Worm (Caenorhabditis elegans) whole organism, L4 larva: ENCODE data around the gene nlr-1.
A peak's percentile ranks its signal among the peaks of the same experiment; 100 is the strongest.
"Not testable (repeated sequence)": the region's sequence is repeated elsewhere in the genome, so short reads cannot be mapped to it uniquely, and the experiment has no call there.

Experiments used
- D1046.2 ChIP-seq: fragments of 200-800 bp; sonication (Bioruptor generic); IDR thresholded peaks from 2 replicates; pipeline ENCODE4 v1.3.6; 2022; ENCODE audit warnings: missing genetic modification characterization, missing compliant biosample characterization
- F10B5.3 ChIP-seq: sonication (generic microtip); optimal IDR thresholded peaks from 2 replicates; lab custom pipeline; 2016; ENCODE audit warnings: mild to moderate bottlenecking, missing genetic modification characterization, missing compliant biosample characterization
- F37D6.2 ChIP-seq: sonication (generic microtip); optimal IDR thresholded peaks from 2 replicates; lab custom pipeline; 2016; ENCODE audit warnings: mild to moderate bottlenecking, missing genetic modification characterization, missing compliant biosample characterization
- F49E8.2 ChIP-seq: sonication (generic microtip); optimal IDR thresholded peaks from 2 replicates; lab custom pipeline; 2016; ENCODE audit warnings: missing compliant biosample characterization, mild to moderate bottlenecking, missing genetic modification characterization, borderline replicate concordance
- Y75B8A.6 ChIP-seq: fragments of 200-800 bp; sonication (Bioruptor generic); IDR thresholded peaks from 2 replicates; pipeline ENCODE4 v1.3.6; 2022; ENCODE audit warnings: missing genetic modification reagents, missing genetic modification characterization, missing compliant biosample characterization
- ama-1 ChIP-seq: fragments of 150-350 bp; optimal IDR thresholded peaks from 2 replicates; lab custom pipeline; 2014; ENCODE audit warnings: inconsistent platforms, mixed read lengths
- arid-1 ChIP-seq: fragments of 200-800 bp; sonication (Bioruptor generic); conservative IDR thresholded peaks from 2 replicates; pipeline ENCODE4 v1.3.6; 2022; ENCODE audit warnings: missing genetic modification reagents, missing genetic modification characterization, missing compliant biosample characterization
- ces-1 ChIP-seq: fragments of 150-350 bp; sonication (generic microtip); optimal IDR thresholded peaks from 4 replicates; lab custom pipeline; 2014; ENCODE audit warnings: missing biosample characterization, missing genetic modification reagents, missing genetic modification characterization
- daf-12 ChIP-seq: fragments of 150-350 bp; optimal IDR thresholded peaks from 2 replicates; lab custom pipeline; 2014; ENCODE audit warnings: missing biosample characterization, missing genetic modification reagents, missing genetic modification characterization
- daf-16 ChIP-seq, 3 experiments: sonication (generic microtip); optimal IDR thresholded peaks; 2 replicates each; lab custom pipeline; 2016 to 2017; ENCODE audit warnings: missing genetic modification characterization in 3 of 3, missing genetic modification reagents in 3 of 3, mild to moderate bottlenecking in 2 of 3, missing compliant biosample characterization in 2 of 3, missing biosample characterization in 1 of 3, moderate library complexity in 1 of 3
- daf-8 ChIP-seq: fragments of 200-800 bp; sonication (Bioruptor generic); IDR thresholded peaks from 2 replicates; pipeline ENCODE4 v1.3.6; 2022; ENCODE audit warnings: missing genetic modification characterization, missing compliant biosample characterization
- dmd-9 ChIP-seq: fragments of 200-800 bp; sonication (Bioruptor generic); IDR thresholded peaks from 2 replicates; pipeline ENCODE4 v1.3.6; 2022; ENCODE audit warnings: missing genetic modification reagents, missing genetic modification characterization, missing compliant biosample characterization
- dpl-1 ChIP-seq: fragments of 150-350 bp; optimal IDR thresholded peaks from 2 replicates; lab custom pipeline; 2014; ENCODE audit warnings: missing biosample characterization, missing genetic modification reagents, missing genetic modification characterization
- duxl-1 ChIP-seq: sonication (generic microtip); optimal IDR thresholded peaks from 2 replicates; lab custom pipeline; 2016; ENCODE audit warnings: mild to moderate bottlenecking, missing genetic modification characterization, moderate library complexity, missing compliant biosample characterization; ENCODE audit not compliant: poor library complexity
- egl-27 ChIP-seq: sonication (generic microtip); optimal IDR thresholded peaks from 3 replicates; lab custom pipeline; 2017; ENCODE audit warnings: missing biosample characterization, missing genetic modification reagents, missing genetic modification characterization
- fkh-10 ChIP-seq: fragments of 150-350 bp; optimal IDR thresholded peaks from 2 replicates; lab custom pipeline; 2014; ENCODE audit warnings: missing biosample characterization, missing genetic modification reagents, missing genetic modification characterization
- hif-1 ChIP-seq, 2 experiments: sonication (generic microtip); optimal IDR thresholded peaks; 2 replicates each; lab custom pipeline; 2016 to 2017; ENCODE audit warnings: missing compliant biosample characterization in 2 of 2, missing genetic modification characterization in 2 of 2, missing genetic modification reagents in 2 of 2, missing genotype in 2 of 2, mild to moderate bottlenecking in 1 of 2
- hlh-30 ChIP-seq: sonication (generic microtip); optimal IDR thresholded peaks from 2 replicates; lab custom pipeline; 2017; ENCODE audit warnings: antibody characterized with exemption, mild to moderate bottlenecking, missing genetic modification characterization, missing compliant biosample characterization; ENCODE audit not compliant: insufficient read depth
- jun-1 ChIP-seq: fragments of 150-350 bp; optimal IDR thresholded peaks from 2 replicates; lab custom pipeline; 2014; ENCODE audit warnings: missing biosample characterization, missing genetic modification reagents, missing genetic modification characterization
- lim-7 ChIP-seq: fragments of 200-800 bp; sonication (Bioruptor generic); IDR thresholded peaks from 2 replicates; pipeline ENCODE4 v1.3.6; 2022; ENCODE audit warnings: missing genetic modification characterization, missing compliant biosample characterization
- lsy-2 ChIP-seq, 2 experiments: fragments of 150-350 bp in 1 of 2; sonication (generic microtip) in 1 of 2; optimal IDR thresholded peaks; 2 replicates each; lab custom pipeline; 2014 to 2017; ENCODE audit warnings: missing biosample characterization in 2 of 2, missing genetic modification characterization in 2 of 2
- madf-5 ChIP-seq, 2 experiments: fragments of 200-800 bp; sonication (Bioruptor generic); IDR thresholded peaks; 2 replicates each; pipeline ENCODE4 v1.3.6; 2022; ENCODE audit warnings: missing compliant biosample characterization in 2 of 2, missing genetic modification characterization in 2 of 2
- mdt-29 ChIP-seq: fragments of 200-800 bp; sonication (Bioruptor generic); IDR thresholded peaks from 2 replicates; pipeline ENCODE4 v1.3.6; 2022; ENCODE audit warnings: missing genetic modification reagents, missing genetic modification characterization, missing compliant biosample characterization
- mes-2 ChIP-seq: sonication (generic microtip); optimal IDR thresholded peaks from 2 replicates; lab custom pipeline; 2016; ENCODE audit warnings: missing genotype, mild to moderate bottlenecking, missing genetic modification characterization, missing compliant biosample characterization; ENCODE audit not compliant: poor library complexity, severe bottlenecking
- mxl-2 ChIP-seq: fragments of 200-800 bp; sonication (Bioruptor generic); conservative IDR thresholded peaks from 2 replicates; pipeline ENCODE4 v1.3.6; 2022; ENCODE audit warnings: missing genetic modification reagents, missing genetic modification characterization, missing compliant biosample characterization
- nhr-10 ChIP-seq: fragments of 150-350 bp; optimal IDR thresholded peaks from 2 replicates; lab custom pipeline; 2014; ENCODE audit warnings: missing biosample characterization, missing genetic modification characterization
- nhr-102 ChIP-seq: sonication (generic microtip); optimal IDR thresholded peaks from 2 replicates; lab custom pipeline; 2016; ENCODE audit warnings: mild to moderate bottlenecking, missing genetic modification characterization, moderate library complexity, missing compliant biosample characterization
- nhr-11 ChIP-seq: fragments of 150-350 bp; optimal IDR thresholded peaks from 2 replicates; lab custom pipeline; 2014; ENCODE audit warnings: missing biosample characterization, missing genetic modification characterization
- nhr-111 ChIP-seq: fragments of 200-800 bp; sonication (Bioruptor generic); optimal IDR thresholded peaks from 2 replicates; lab custom pipeline; 2018; ENCODE audit warnings: mild to moderate bottlenecking, missing genetic modification characterization, missing compliant biosample characterization
- nhr-25 ChIP-seq: sonication (generic microtip); optimal IDR thresholded peaks from 2 replicates; lab custom pipeline; 2017; ENCODE audit warnings: missing genetic modification characterization, mild to moderate bottlenecking, missing compliant biosample characterization, antibody characterized with exemption, moderate library complexity, borderline replicate concordance; ENCODE audit not compliant: insufficient read depth
- nhr-28 ChIP-seq: fragments of 150-350 bp; optimal IDR thresholded peaks from 2 replicates; lab custom pipeline; 2014; ENCODE audit warnings: missing biosample characterization, missing genetic modification characterization
- set-16 ChIP-seq: fragments of 200-800 bp; sonication (Bioruptor generic); IDR thresholded peaks from 2 replicates; pipeline ENCODE4 v1.3.6; 2022; ENCODE audit warnings: missing genetic modification reagents, missing genetic modification characterization, missing compliant biosample characterization
- snpc-4 ChIP-seq: fragments of 150-350 bp; optimal IDR thresholded peaks from 2 replicates; lab custom pipeline; 2014; ENCODE audit warnings: missing biosample characterization, missing genetic modification characterization
- unc-130 ChIP-seq: sonication (generic microtip); optimal IDR thresholded peaks from 2 replicates; lab custom pipeline; 2016; ENCODE audit warnings: missing genetic modification reagents, missing genetic modification characterization, missing compliant biosample characterization
- unc-62 ChIP-seq, 3 experiments: fragments of 150-350 bp in 1 of 3; sonication (generic microtip); optimal IDR thresholded peaks in 2 of 3; peaks in 1 of 3; 1 replicate in 1 of 3; 2 replicates in 2 of 3; lab custom pipeline; 2014 to 2017; ENCODE audit warnings: missing biosample characterization in 3 of 3, missing genetic modification characterization in 3 of 3, missing genetic modification reagents in 3 of 3, missing genotype in 1 of 3
- zag-1 ChIP-seq: fragments of 150-350 bp; optimal IDR thresholded peaks from 2 replicates; lab custom pipeline; 2014; ENCODE audit warnings: missing biosample characterization, missing genetic modification characterization
- zfp-3 ChIP-seq: fragments of 200-800 bp; sonication (Bioruptor generic); conservative IDR thresholded peaks from 2 replicates; pipeline ENCODE4 v1.3.6; 2022; ENCODE audit warnings: missing genetic modification reagents, missing genetic modification characterization, missing compliant biosample characterization
- ztf-11 ChIP-seq: fragments of 150-350 bp; optimal IDR thresholded peaks from 2 replicates; lab custom pipeline; 2014; ENCODE audit warnings: missing biosample characterization, missing genetic modification characterization
- ztf-7 ChIP-seq: fragments of 150-350 bp; optimal IDR thresholded peaks from 2 replicates; lab custom pipeline; 2014; ENCODE audit warnings: missing biosample characterization, missing genetic modification characterization

The nlr-1 gene

DNA sequence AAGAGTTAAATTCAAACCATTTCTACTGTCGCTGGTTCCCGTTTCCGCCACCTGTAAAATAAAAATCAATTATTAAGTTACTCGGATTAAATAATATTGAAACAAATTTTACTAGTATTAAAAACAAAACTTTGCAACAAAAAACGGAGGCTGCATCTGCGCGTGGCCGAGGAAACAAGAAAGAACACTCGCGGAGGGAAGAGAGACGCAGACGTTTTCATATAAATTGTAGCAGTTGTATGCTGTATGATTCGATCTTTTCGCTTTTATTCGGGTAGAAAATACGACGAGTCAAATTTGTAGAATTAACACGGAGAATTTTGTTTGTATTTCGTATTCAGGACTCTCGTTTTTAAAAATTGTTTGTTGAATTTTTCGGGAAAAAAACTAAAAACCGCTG is 32.5 kb downstream of the nlr-1 start, which contains the start of gene B0001.3:
Gene B0001.3 (minus strand): TSS at position 55 of the 400 bp plus-strand sequence.
- TF ChIP-seq F37D6.2 (tag; lab: Kevin White, UChicago) = no peak
- peak; percentile 24 for TF ChIP-seq hlh-30
- TF ChIP-seq mxl-2 (GFP tag; lab: Robert Waterston, UW) = no peak
- no peak for TF ChIP-seq mdt-29
- peak; percentile 51 for TF ChIP-seq nhr-28 (tag; lab: Kevin White, UChicago)
- no peak for TF ChIP-seq daf-8 (GFP tag; lab: Robert Waterston, UW)
- no peak for TF ChIP-seq ztf-7
- no peak for TF ChIP-seq dmd-9
- no peak for TF ChIP-seq nhr-11
- peak in 1 of 2 experiments; percentile 37 for TF ChIP-seq lsy-2 (tag; optimal IDR thresholded peaks at IDR 0.05; lab: Kevin White, UChicago)
- no peak for TF ChIP-seq ces-1 (GFP tag; lab: Kevin White, UChicago)
- peak; percentile 53 for TF ChIP-seq mes-2 (tag; lab: Kevin White, UChicago)

DNA sequence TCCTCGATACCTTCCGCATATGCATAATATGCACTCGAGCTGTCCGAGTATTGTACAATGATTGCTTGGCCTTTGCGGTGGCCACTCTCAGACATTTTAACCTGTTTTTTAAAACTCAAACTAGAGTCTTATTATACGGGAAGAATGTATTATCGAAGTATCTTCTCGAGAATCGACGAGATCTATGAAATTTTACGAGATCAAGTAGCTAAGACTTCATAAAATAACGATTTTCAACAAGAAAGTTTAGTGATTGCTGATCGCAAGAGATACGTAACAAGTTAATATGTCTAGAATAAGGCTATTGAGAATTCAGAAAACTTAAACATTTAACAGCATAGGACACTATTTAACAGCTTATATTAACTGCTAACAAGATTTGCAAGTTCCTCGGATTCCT is 34.9 kb downstream of the nlr-1 start, which contains the start of gene B0001.5:
Gene B0001.5 (minus strand): TSS at position 101 of the 400 bp plus-strand sequence.
- no peak for TF ChIP-seq nhr-11
- no peak for TF ChIP-seq nhr-10 (tag; lab: Kevin White, UChicago)
- TF ChIP-seq zfp-3 (GFP tag; lab: Robert Waterston, UW) = no peak
- TF ChIP-seq ama-1 (lab: Kevin White, UChicago) = no peak
- no peak for TF ChIP-seq dmd-9
- TF ChIP-seq egl-27 (tag; lab: Kevin White, UChicago) = no peak
- no peak for TF ChIP-seq hif-1 (tag; optimal IDR thresholded peaks at IDR 0.05; lab: Kevin White, UChicago)
- no peak for TF ChIP-seq snpc-4
- TF ChIP-seq D1046.2 (GFP tag; lab: Robert Waterston, UW) = no peak
- TF ChIP-seq nhr-111 (GFP tag; lab: Kevin White, UChicago) = no peak
- no peak for TF ChIP-seq unc-130 (GFP tag; lab: Kevin White, UChicago)
- TF ChIP-seq F10B5.3 (tag; lab: Kevin White, UChicago) = no peak
- TF ChIP-seq nhr-102 = no peak
- TF ChIP-seq ztf-7 = no peak
- no peak for TF ChIP-seq daf-12 (tag; lab: Kevin White, UChicago)
- no peak for TF ChIP-seq arid-1 (GFP tag; lab: Robert Waterston, UW)
- TF ChIP-seq lim-7 (GFP tag; lab: Robert Waterston, UW) = no peak
- TF ChIP-seq, all 104 proteins: peak for 0

ce11 chrIV:12140959-12141358 is 37.2 kb downstream of the nlr-1 start, which contains the start of gene B0001.8:
Gene B0001.8, minus strand, starts transcription at chrIV:12141059.
- TF ChIP-seq unc-62 (GFP tag; optimal IDR thresholded peaks at IDR 0.05 in 1 of 2; lab: Kevin White, UChicago) (peak in 1 of 2 experiments; percentile 50), unc-62 (tag; optimal IDR thresholded peaks at IDR 0.05; lab: Kevin White, UChicago) (no peak), set-16 (GFP tag; lab: Robert Waterston, UW) (no peak), madf-5 (GFP tag; IDR thresholded peaks at IDR 0.05; lab: Robert Waterston, UW) (no peak)
- TF ChIP-seq, all 104 proteins: peak for 1

- not testable (repeated sequence) for TF ChIP-seq nhr-10 (tag; lab: Kevin White, UChicago); set-16 (GFP tag; lab: Robert Waterston, UW); lsy-2 (tag; optimal IDR thresholded peaks at IDR 0.05; lab: Kevin White, UChicago)
These were observed 40.0 kb downstream of the nlr-1 start, which contains the start of gene B0001.4 for ce11 chrIV:12138093-12138492. Gene B0001.4, minus strand, starts transcription at chrIV:12138193.

ce11 chrIV:12134991-12135390 is 43.1 kb downstream of the nlr-1 start:
- no peak for TF ChIP-seq D1046.2 (GFP tag; lab: Robert Waterston, UW)
- no peak for TF ChIP-seq dpl-1 (GFP tag; lab: Kevin White, UChicago)
- TF ChIP-seq duxl-1 (tag; lab: Kevin White, UChicago) = no peak
- no peak for TF ChIP-seq jun-1
- TF ChIP-seq egl-27 (tag; lab: Kevin White, UChicago) = no peak
- TF ChIP-seq unc-62 (GFP tag; optimal IDR thresholded peaks at IDR 0.05 in 1 of 2; lab: Kevin White, UChicago) = no peak
- no peak for TF ChIP-seq unc-62 (tag; optimal IDR thresholded peaks at IDR 0.05; lab: Kevin White, UChicago)
- TF ChIP-seq lim-7 (GFP tag; lab: Robert Waterston, UW) = no peak
- no peak for TF ChIP-seq zag-1 (tag; lab: Kevin White, UChicago)
- no peak for TF ChIP-seq nhr-25 (tag; lab: Kevin White, UChicago)
- TF ChIP-seq daf-16 (GFP tag; optimal IDR thresholded peaks at IDR 0.05; lab: Kevin White, UChicago) = no peak
- TF ChIP-seq daf-16 (tag; optimal IDR thresholded peaks at IDR 0.05; lab: Kevin White, UChicago) = no peak
- TF ChIP-seq F49E8.2 (tag; lab: Kevin White, UChicago) = no peak
- TF ChIP-seq ztf-11 (tag; lab: Kevin White, UChicago) = no peak
- no peak for TF ChIP-seq fkh-10
- TF ChIP-seq Y75B8A.6 (GFP tag; lab: Robert Waterston, UW) = no peak
- TF ChIP-seq zfp-3 (GFP tag; lab: Robert Waterston, UW) = no peak
- TF ChIP-seq F37D6.2 (tag; lab: Kevin White, UChicago) = no peak
- TF ChIP-seq, all 104 proteins: peak for 0
